Fruit fly (Drosophila melanogaster) whole organism, pupa: Measurements from ENCODE around the gene unc-13.

Experiments
- CG10348 ChIP-seq: fragments of 200-800 bp; sonication (Bioruptor generic); IDR thresholded peaks from 2 replicates; pipeline ENCODE4 v1.3.6; 2022; ENCODE audit warnings: missing biosample characterization, missing genetic modification characterization
- CG12605 ChIP-seq: fragments of 200-800 bp; sonication (Bioruptor generic); IDR thresholded peaks from 2 replicates; pipeline ENCODE4 v1.3.6; 2022; ENCODE audit warnings: missing biosample characterization, missing genetic modification characterization
- CG13204 ChIP-seq: fragments of 200-800 bp; sonication (Bioruptor generic); optimal IDR thresholded peaks from 2 replicates; lab custom pipeline; 2018; ENCODE audit warnings: missing biosample characterization, mild to moderate bottlenecking, missing genetic modification characterization, moderate library complexity
- CG14655 ChIP-seq: fragments of 200-800 bp; sonication (Bioruptor generic); optimal IDR thresholded peaks from 3 replicates; lab custom pipeline; 2017; ENCODE audit warnings: mild to moderate bottlenecking, missing biosample characterization, missing genetic modification reagents, missing genetic modification characterization
- CG15710 ChIP-seq: fragments of 200-800 bp; sonication (Bioruptor generic); optimal IDR thresholded peaks from 2 replicates; lab custom pipeline; 2018; ENCODE audit warnings: missing biosample characterization, mild to moderate bottlenecking, missing genetic modification characterization, moderate library complexity
- CG17806 ChIP-seq: fragments of 200-800 bp; sonication (Bioruptor generic); optimal IDR thresholded peaks from 2 replicates; lab custom pipeline; 2018; ENCODE audit warnings: missing biosample characterization, mild to moderate bottlenecking, missing genetic modification characterization, moderate library complexity
- CG32121 ChIP-seq: fragments of 200-800 bp; sonication (Bioruptor generic); IDR thresholded peaks from 2 replicates; pipeline ENCODE4 v1.3.6; 2022; ENCODE audit warnings: missing biosample characterization, missing genetic modification characterization
- CG34367 ChIP-seq: fragments of 200-800 bp; sonication (Bioruptor generic); optimal IDR thresholded peaks from 2 replicates; lab custom pipeline; 2018; ENCODE audit warnings: missing biosample characterization, mild to moderate bottlenecking, missing genetic modification characterization
- CG4496 ChIP-seq: fragments of 200-800 bp; sonication (Bioruptor generic); IDR thresholded peaks from 3 replicates; pipeline ENCODE4 v1.3.6; 2022; ENCODE audit warnings: missing biosample characterization, missing genetic modification characterization
- CG8159 ChIP-seq: fragments of 200-800 bp; sonication (Bioruptor generic); optimal IDR thresholded peaks from 3 replicates; lab custom pipeline; 2018; ENCODE audit warnings: missing biosample characterization, mild to moderate bottlenecking, missing genetic modification characterization, moderate library complexity
- CG8301 ChIP-seq: fragments of 200-800 bp; sonication (Bioruptor generic); optimal IDR thresholded peaks from 2 replicates; lab custom pipeline; 2018; ENCODE audit warnings: missing biosample characterization, mild to moderate bottlenecking, missing genetic modification characterization
- CG9948 ChIP-seq: fragments of 200-800 bp; sonication (Bioruptor generic); optimal IDR thresholded peaks from 2 replicates; lab custom pipeline; 2018; ENCODE audit warnings: missing biosample characterization, mild to moderate bottlenecking, missing genetic modification characterization, moderate library complexity
- D1 ChIP-seq: fragments of 200-800 bp; sonication (Bioruptor generic); optimal IDR thresholded peaks from 2 replicates; lab custom pipeline; 2018; ENCODE audit warnings: missing biosample characterization, mild to moderate bottlenecking, missing genetic modification characterization, moderate library complexity
- EcR ChIP-seq: fragments of 200-800 bp; sonication (Bioruptor generic); optimal IDR thresholded peaks from 3 replicates; lab custom pipeline; 2019; ENCODE audit warnings: missing biosample characterization, missing genetic modification characterization, mild to moderate bottlenecking, moderate library complexity, missing genetic modification reagents
- Ets98B ChIP-seq: fragments of 200-800 bp; sonication (Bioruptor generic); IDR thresholded peaks from 2 replicates; pipeline ENCODE4 v1.3.6; 2022; ENCODE audit warnings: missing biosample characterization, missing genetic modification characterization
- Pif1A ChIP-seq: fragments of 200-800 bp; sonication (Bioruptor generic); optimal IDR thresholded peaks from 3 replicates; lab custom pipeline; 2016; ENCODE audit warnings: missing biosample characterization, missing genetic modification characterization
- Pif1B ChIP-seq: fragments of 200-800 bp; sonication (Bioruptor generic); optimal IDR thresholded peaks from 3 replicates; lab custom pipeline; 2016; ENCODE audit warnings: missing biosample characterization, missing genetic modification characterization
- Snoo ChIP-seq: fragments of 200-800 bp; sonication (Bioruptor generic); optimal IDR thresholded peaks from 3 replicates; lab custom pipeline; 2017; ENCODE audit warnings: missing biosample characterization, mild to moderate bottlenecking, missing genetic modification characterization, inconsistent platforms
- fd96Ca ChIP-seq: fragments of 200-800 bp; sonication (Bioruptor generic); IDR thresholded peaks from 3 replicates; pipeline ENCODE4 v1.3.6; 2022; ENCODE audit warnings: missing biosample characterization, missing genetic modification characterization
- gl ChIP-seq: fragments of 200-800 bp; sonication (Bioruptor generic); optimal IDR thresholded peaks from 2 replicates; lab custom pipeline; 2018; ENCODE audit warnings: missing biosample characterization, mild to moderate bottlenecking, missing genetic modification characterization
- rn ChIP-seq: fragments of 200-800 bp; sonication (Bioruptor generic); IDR thresholded peaks from 2 replicates; pipeline ENCODE4 v1.3.6; 2022; ENCODE audit warnings: missing biosample characterization, missing genetic modification characterization

Gene unc-13

DNA sequence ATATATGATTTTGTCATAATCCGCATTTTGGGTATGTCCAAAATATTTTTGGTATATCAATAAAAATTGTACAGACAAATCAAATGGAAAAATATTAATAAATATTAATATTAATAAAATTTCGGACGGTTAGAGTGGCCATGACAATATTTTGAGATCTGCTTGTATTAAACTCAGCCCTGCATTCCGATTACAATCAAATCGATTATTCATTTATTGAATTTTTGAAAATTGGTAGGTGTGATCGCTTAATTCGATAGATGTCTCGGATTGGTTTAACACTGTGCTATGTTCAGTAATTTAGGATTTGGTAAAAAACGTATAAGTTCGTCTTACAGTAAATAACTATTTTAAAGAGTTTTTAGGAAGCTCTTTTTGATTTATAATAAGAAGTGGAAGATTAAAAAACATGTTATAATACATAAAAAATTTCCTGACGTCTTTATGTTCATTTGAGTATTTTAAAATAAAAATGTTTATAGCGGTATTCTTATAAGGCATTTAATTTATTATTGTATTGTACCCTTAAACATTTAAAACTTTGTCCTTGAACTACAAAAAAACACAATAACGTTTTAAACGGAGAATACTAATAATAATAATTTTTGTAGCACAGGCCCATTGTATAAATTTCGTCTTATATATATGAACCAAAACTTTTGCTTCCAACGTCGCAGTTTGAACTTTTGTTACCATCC is 77.1 kb downstream of the unc-13 start:
- TF ChIP-seq EcR (GFP tag; lab: Kevin White, UChicago), result no peak

dm6 chr4:834452-834820 is 77.7 kb downstream of the unc-13 start:
- TF ChIP-seq EcR (GFP tag; lab: Kevin White, UChicago) (no peak), CG12605 (GFP tag; lab: Robert Waterston, UW) (peak; percentile 1; the same call in 1 of the 2 replicates), CG8301 (tag; lab: Kevin White, UChicago) (no peak)
- TF ChIP-seq, all 21 proteins: peak for 1

DNA sequence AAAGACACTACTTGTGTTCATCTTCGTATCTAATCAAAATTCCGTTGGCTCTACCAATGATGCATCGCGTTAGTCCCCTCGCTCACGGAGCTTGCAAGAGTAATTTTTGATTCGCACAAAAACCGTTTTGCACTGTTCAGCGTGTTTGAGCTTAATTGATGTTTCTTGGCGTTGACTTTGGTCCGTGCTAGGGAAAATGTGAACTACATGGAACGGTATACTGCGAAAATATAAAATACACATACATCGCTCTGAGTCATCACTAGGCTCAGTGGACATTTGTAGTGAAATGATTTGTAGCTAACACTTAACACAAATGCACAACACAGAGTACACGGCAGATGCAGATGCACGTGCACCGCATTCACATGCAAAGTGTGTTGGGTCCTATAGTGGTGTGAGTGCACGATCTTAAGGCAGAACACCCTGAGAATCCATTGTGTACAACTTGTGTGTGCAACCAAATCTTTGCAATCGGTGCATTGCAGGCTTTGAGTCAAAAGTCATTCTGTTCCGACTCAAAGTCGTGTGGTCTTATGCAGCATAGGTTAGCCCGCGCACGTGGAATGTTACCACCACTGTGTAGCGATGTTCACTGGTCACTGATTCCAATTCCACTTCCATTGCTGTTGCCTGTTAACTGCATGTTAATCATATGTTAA is 78.2 kb downstream of the unc-13 start, which contains the start of gene Sox102F:
Gene Sox102F, minus strand, starts transcription at position 604 of the 662 bp plus-strand sequence.
- no peak for TF ChIP-seq fd96Ca (GFP tag; lab: Robert Waterston, UW)
- 0 out of 2 replicates have a peak, but pooled peaks have one; percentile 17 for TF ChIP-seq CG12605 (GFP tag; lab: Robert Waterston, UW)
- TF ChIP-seq gl, result peak; percentile 16

dm6 chr4:832985-833384 is 79.1 kb downstream of the unc-13 start:
- TF ChIP-seq CG4496 (GFP tag; lab: Robert Waterston, UW) (no peak), EcR (GFP tag; lab: Kevin White, UChicago) (peak; percentile 72), CG10348 (GFP tag; lab: Robert Waterston, UW) (no peak), CG17806 (no peak), CG15710 (no peak)

dm6 chr4:831790-832189 is 80.3 kb downstream of the unc-13 start:
- TF ChIP-seq CG17806, result peak; percentile 17
- TF ChIP-seq CG10348 (GFP tag; lab: Robert Waterston, UW), result no peak
- TF ChIP-seq CG8301 (tag; lab: Kevin White, UChicago), result peak; percentile 41
- peak; percentile 63 for TF ChIP-seq CG14655 (GFP tag; lab: Kevin White, UChicago)
- TF ChIP-seq EcR (GFP tag; lab: Kevin White, UChicago), result no peak
- TF ChIP-seq CG34367, result no peak
- no peak for TF ChIP-seq Snoo (tag; lab: Kevin White, UChicago)
- peak; percentile 22 for TF ChIP-seq CG9948 (tag; lab: Kevin White, UChicago)
- no peak for TF ChIP-seq Pif1A (GFP tag; lab: Kevin White, UChicago)
- TF ChIP-seq gl, result no peak
- TF ChIP-seq CG8159 (tag; lab: Kevin White, UChicago), result peak; percentile 30

dm6 chr4:829783-830182 is 82.3 kb downstream of the unc-13 start:
- no peak for TF ChIP-seq Ets98B (GFP tag; lab: Robert Waterston, UW)
- TF ChIP-seq CG12605 (GFP tag; lab: Robert Waterston, UW), result no peak; the same call in none of the 2 replicates
- TF ChIP-seq CG8301 (tag; lab: Kevin White, UChicago), result no peak
- TF ChIP-seq Pif1A (GFP tag; lab: Kevin White, UChicago), result peak; percentile 78
- no peak for TF ChIP-seq EcR (GFP tag; lab: Kevin White, UChicago)
- TF ChIP-seq Pif1B (GFP tag; lab: Kevin White, UChicago), result peak; percentile 62
- TF ChIP-seq CG4496 (GFP tag; lab: Robert Waterston, UW), result no peak; the same call in 2 of the 3 replicates
- TF ChIP-seq CG8159 (tag; lab: Kevin White, UChicago), result peak; percentile 37
- TF ChIP-seq CG17806, result peak; percentile 43
- no peak for TF ChIP-seq Snoo (tag; lab: Kevin White, UChicago)
- TF ChIP-seq fd96Ca (GFP tag; lab: Robert Waterston, UW), result no peak
- TF ChIP-seq D1, result no peak
- 0 out of 2 replicates have a peak, but pooled peaks have one; percentile 19 for TF ChIP-seq CG32121 (GFP tag; lab: Robert Waterston, UW)
- TF ChIP-seq CG10348 (GFP tag; lab: Robert Waterston, UW), result no peak
- TF ChIP-seq rn (GFP tag; lab: Robert Waterston, UW), result no peak
- peak; percentile 56 for TF ChIP-seq gl
- no peak for TF ChIP-seq CG13204 (GFP tag; lab: Kevin White, UChicago)
- TF ChIP-seq CG15710, result peak; percentile 61
- peak; percentile 51 for TF ChIP-seq CG34367
- peak; percentile 24 for TF ChIP-seq CG14655 (GFP tag; lab: Kevin White, UChicago)
- no peak for TF ChIP-seq CG9948 (tag; lab: Kevin White, UChicago)

dm6 chr4:824043-824442 is 88.1 kb downstream of the unc-13 start:
- no peak for TF ChIP-seq gl
- no peak for TF ChIP-seq Pif1A (GFP tag; lab: Kevin White, UChicago)
- no peak for TF ChIP-seq D1
- no peak for TF ChIP-seq CG14655 (GFP tag; lab: Kevin White, UChicago)
- no peak for TF ChIP-seq CG32121 (GFP tag; lab: Robert Waterston, UW)
- no peak for TF ChIP-seq CG34367
- no peak for TF ChIP-seq CG17806
- TF ChIP-seq fd96Ca (GFP tag; lab: Robert Waterston, UW), result no peak
- TF ChIP-seq CG15710, result no peak
- no peak for TF ChIP-seq Ets98B (GFP tag; lab: Robert Waterston, UW)
- TF ChIP-seq CG10348 (GFP tag; lab: Robert Waterston, UW), result no peak
- TF ChIP-seq rn (GFP tag; lab: Robert Waterston, UW), result no peak
- no peak for TF ChIP-seq EcR (GFP tag; lab: Kevin White, UChicago)
- TF ChIP-seq CG13204 (GFP tag; lab: Kevin White, UChicago), result no peak
- TF ChIP-seq CG8159 (tag; lab: Kevin White, UChicago), result no peak
- TF ChIP-seq CG8301 (tag; lab: Kevin White, UChicago), result no peak
